Fruit fly (Drosophila melanogaster): ENCODE results near the gene ppk19.

- no peak for TF ChIP-seq achi (GFP tag; optimal IDR thresholded peaks at IDR 0.05)
- no peak for TF ChIP-seq CG15336 (GFP tag; IDR thresholded peaks at IDR 0.05)
- TF ChIP-seq Gug (GFP tag; IDR thresholded peaks at IDR 0.05), result no peak
- no peak for TF ChIP-seq CG3919 (GFP tag; optimal IDR thresholded peaks at IDR 0.05)
- TF ChIP-seq acj6 (GFP tag; optimal IDR thresholded peaks at IDR 0.05), result no peak
- TF ChIP-seq svp (GFP tag), result no peak
- no peak for TF ChIP-seq esn (GFP tag; optimal IDR thresholded peaks at IDR 0.05)
- no peak for TF ChIP-seq Sox102F (GFP tag; optimal IDR thresholded peaks at IDR 0.05)
- no peak for TF ChIP-seq CG10669 (GFP tag; optimal IDR thresholded peaks at IDR 0.05)
- TF ChIP-seq CG16779 (tag; optimal IDR thresholded peaks at IDR 0.05), result no peak
- no peak for TF ChIP-seq spab (GFP tag; optimal IDR thresholded peaks at IDR 0.05)
- no peak for TF ChIP-seq CG8319 (GFP tag; optimal IDR thresholded peaks at IDR 0.05)
- TF ChIP-seq CG31627 (GFP tag; optimal IDR thresholded peaks at IDR 0.05), result no peak
- TF ChIP-seq Eip75B (GFP tag; optimal IDR thresholded peaks at IDR 0.05), result no peak
Observed at dm6 chr3R:29672156-29672555, at the start of gene ppk19.
